Fruit fly (Drosophila melanogaster) whole organism, pupa: Measurements from ENCODE around the gene Fancm.

Experiments used
- CG12605 ChIP-seq: fragments of 200-800 bp; sonication (Bioruptor generic); IDR thresholded peaks from 2 replicates; pipeline ENCODE4 v1.3.6; 2022; ENCODE audit warnings: missing biosample characterization, missing genetic modification characterization
- CG13204 ChIP-seq: fragments of 200-800 bp; sonication (Bioruptor generic); optimal IDR thresholded peaks from 2 replicates; lab custom pipeline; 2018; ENCODE audit warnings: missing biosample characterization, mild to moderate bottlenecking, missing genetic modification characterization, moderate library complexity
- CG14655 ChIP-seq: fragments of 200-800 bp; sonication (Bioruptor generic); optimal IDR thresholded peaks from 3 replicates; lab custom pipeline; 2017; ENCODE audit warnings: mild to moderate bottlenecking, missing biosample characterization, missing genetic modification reagents, missing genetic modification characterization
- CG15710 ChIP-seq: fragments of 200-800 bp; sonication (Bioruptor generic); optimal IDR thresholded peaks from 2 replicates; lab custom pipeline; 2018; ENCODE audit warnings: missing biosample characterization, mild to moderate bottlenecking, missing genetic modification characterization, moderate library complexity
- CG17806 ChIP-seq: fragments of 200-800 bp; sonication (Bioruptor generic); optimal IDR thresholded peaks from 2 replicates; lab custom pipeline; 2018; ENCODE audit warnings: missing biosample characterization, mild to moderate bottlenecking, missing genetic modification characterization, moderate library complexity
- CG32121 ChIP-seq: fragments of 200-800 bp; sonication (Bioruptor generic); IDR thresholded peaks from 2 replicates; pipeline ENCODE4 v1.3.6; 2022; ENCODE audit warnings: missing biosample characterization, missing genetic modification characterization
- CG34367 ChIP-seq: fragments of 200-800 bp; sonication (Bioruptor generic); optimal IDR thresholded peaks from 2 replicates; lab custom pipeline; 2018; ENCODE audit warnings: missing biosample characterization, mild to moderate bottlenecking, missing genetic modification characterization
- CG4496 ChIP-seq: fragments of 200-800 bp; sonication (Bioruptor generic); IDR thresholded peaks from 3 replicates; pipeline ENCODE4 v1.3.6; 2022; ENCODE audit warnings: missing biosample characterization, missing genetic modification characterization
- CG8159 ChIP-seq: fragments of 200-800 bp; sonication (Bioruptor generic); optimal IDR thresholded peaks from 3 replicates; lab custom pipeline; 2018; ENCODE audit warnings: missing biosample characterization, mild to moderate bottlenecking, missing genetic modification characterization, moderate library complexity
- CG8301 ChIP-seq: fragments of 200-800 bp; sonication (Bioruptor generic); optimal IDR thresholded peaks from 2 replicates; lab custom pipeline; 2018; ENCODE audit warnings: missing biosample characterization, mild to moderate bottlenecking, missing genetic modification characterization
- D1 ChIP-seq: fragments of 200-800 bp; sonication (Bioruptor generic); optimal IDR thresholded peaks from 2 replicates; lab custom pipeline; 2018; ENCODE audit warnings: missing biosample characterization, mild to moderate bottlenecking, missing genetic modification characterization, moderate library complexity
- EcR ChIP-seq: fragments of 200-800 bp; sonication (Bioruptor generic); optimal IDR thresholded peaks from 3 replicates; lab custom pipeline; 2019; ENCODE audit warnings: missing biosample characterization, missing genetic modification characterization, mild to moderate bottlenecking, moderate library complexity, missing genetic modification reagents
- Ets98B ChIP-seq: fragments of 200-800 bp; sonication (Bioruptor generic); IDR thresholded peaks from 2 replicates; pipeline ENCODE4 v1.3.6; 2022; ENCODE audit warnings: missing biosample characterization, missing genetic modification characterization
- Pif1A ChIP-seq: fragments of 200-800 bp; sonication (Bioruptor generic); optimal IDR thresholded peaks from 3 replicates; lab custom pipeline; 2016; ENCODE audit warnings: missing biosample characterization, missing genetic modification characterization
- Pif1B ChIP-seq: fragments of 200-800 bp; sonication (Bioruptor generic); optimal IDR thresholded peaks from 3 replicates; lab custom pipeline; 2016; ENCODE audit warnings: missing biosample characterization, missing genetic modification characterization
- fd96Ca ChIP-seq: fragments of 200-800 bp; sonication (Bioruptor generic); IDR thresholded peaks from 3 replicates; pipeline ENCODE4 v1.3.6; 2022; ENCODE audit warnings: missing biosample characterization, missing genetic modification characterization
- rn ChIP-seq: fragments of 200-800 bp; sonication (Bioruptor generic); IDR thresholded peaks from 2 replicates; pipeline ENCODE4 v1.3.6; 2022; ENCODE audit warnings: missing biosample characterization, missing genetic modification characterization

Fancm gene

dm6 chr3R:21524574-21524973 lies 42.4 kb downstream of the Fancm start:
- TF ChIP-seq CG34367 (tag; lab: Kevin White, UChicago) (no peak), CG15710 (no peak), CG17806 (no peak), CG14655 (GFP tag; lab: Kevin White, UChicago) (no peak), CG4496 (GFP tag; lab: Robert Waterston, UW) (no peak), rn (GFP tag; lab: Robert Waterston, UW) (no peak), CG12605 (GFP tag; lab: Robert Waterston, UW) (no peak), CG13204 (no peak), CG8159 (tag; lab: Kevin White, UChicago) (no peak), CG32121 (GFP tag; lab: Robert Waterston, UW) (no peak), Pif1A (GFP tag; lab: Kevin White, UChicago) (no peak), CG8301 (tag; lab: Kevin White, UChicago) (no peak)
- TF ChIP-seq, all 21 proteins: peak for 0

dm6 chr3R:21528529-21528928 lies 46.4 kb downstream of the Fancm start:
- no peak for TF ChIP-seq CG8159 (tag; lab: Kevin White, UChicago)
- no peak for TF ChIP-seq rn (GFP tag; lab: Robert Waterston, UW)
- TF ChIP-seq, all 21 proteins: peak for 0

- TF ChIP-seq EcR (GFP tag; lab: Kevin White, UChicago) = no peak
- TF ChIP-seq CG12605 (GFP tag; lab: Robert Waterston, UW) = no peak
- TF ChIP-seq CG17806 = no peak
- TF ChIP-seq Ets98B = no peak
- TF ChIP-seq Pif1B = no peak
Observed at dm6 chr3R:21534256-21534655, 52.1 kb downstream of the Fancm start.

dm6 chr3R:21534697-21535676 lies 52.9 kb downstream of the Fancm start:
- TF ChIP-seq CG4496 (GFP tag; lab: Robert Waterston, UW) (no peak), D1 (tag; lab: Kevin White, UChicago) (no peak), rn (GFP tag; lab: Robert Waterston, UW) (no peak), Pif1B (no peak), fd96Ca (GFP tag; lab: Robert Waterston, UW) (no peak), CG8301 (tag; lab: Kevin White, UChicago) (no peak), Ets98B (no peak), CG12605 (GFP tag; lab: Robert Waterston, UW) (no peak)
- TF ChIP-seq, all 21 proteins: peak for 0
